Fruit fly (Drosophila melanogaster) whole organism, embryonic: ENCODE data around the gene amrt.
A peak's percentile ranks its signal among the peaks of the same experiment; 100 is the strongest.

Source experiments
- ATbp ChIP-seq: fragments of 200-800 bp; sonication (Bioruptor generic); optimal IDR thresholded peaks from 2 replicates; lab custom pipeline; 2017; ENCODE audit warnings: missing biosample characterization, mild to moderate bottlenecking, missing genetic modification characterization, missing genetic modification reagents
- Ada2b ChIP-seq: fragments of 200-800 bp; sonication (Bioruptor generic); IDR thresholded peaks from 2 replicates; pipeline ENCODE4 v1.3.6; 2022; ENCODE audit warnings: missing biosample characterization, missing genetic modification characterization
- C15 ChIP-seq: fragments of 200-800 bp; sonication (Bioruptor generic); IDR thresholded peaks from 3 replicates; pipeline ENCODE4 v1.3.6; 2022; ENCODE audit warnings: missing biosample characterization, missing genetic modification characterization
- CG10209 ChIP-seq: fragments of 200-800 bp; sonication (Bioruptor generic); optimal IDR thresholded peaks from 3 replicates; lab custom pipeline; 2017; ENCODE audit warnings: missing biosample characterization, mild to moderate bottlenecking, missing genetic modification characterization, missing genetic modification reagents
- CG11504 ChIP-seq: fragments of 200-800 bp; sonication (Bioruptor generic); optimal IDR thresholded peaks from 3 replicates; lab custom pipeline; 2019; ENCODE audit warnings: missing biosample characterization, mild to moderate bottlenecking, missing genetic modification characterization, moderate library complexity
- CG11695 ChIP-seq: fragments of 200-800 bp; sonication (Bioruptor generic); IDR thresholded peaks from 3 replicates; pipeline ENCODE4 v1.3.6; 2022; ENCODE audit warnings: missing biosample characterization, missing genetic modification characterization
- CG11696 ChIP-seq: fragments of 200-800 bp; sonication (Bioruptor generic); IDR thresholded peaks from 2 replicates; pipeline ENCODE4 v1.3.6; 2022; ENCODE audit warnings: missing biosample characterization, missing genetic modification characterization
- CG12155 ChIP-seq: fragments of 200-800 bp; sonication (Bioruptor generic); optimal IDR thresholded peaks from 3 replicates; lab custom pipeline; 2016; ENCODE audit warnings: missing biosample characterization, missing genetic modification characterization
- CG14014 ChIP-seq: fragments of 200-800 bp; sonication (Bioruptor generic); IDR thresholded peaks from 2 replicates; pipeline ENCODE4 v1.3.6; 2022; ENCODE audit warnings: missing biosample characterization, missing genetic modification characterization
- CG15514 ChIP-seq: fragments of 200-800 bp; sonication (Bioruptor generic); optimal IDR thresholded peaks from 3 replicates; lab custom pipeline; 2017; ENCODE audit warnings: missing biosample characterization, missing genetic modification characterization, mild to moderate bottlenecking, moderate library complexity, missing genetic modification reagents
- CG17359 ChIP-seq: fragments of 200-800 bp; sonication (Bioruptor generic); optimal IDR thresholded peaks from 3 replicates; lab custom pipeline; 2018; ENCODE audit warnings: missing biosample characterization, mild to moderate bottlenecking, missing genetic modification characterization, moderate library complexity
- CG17802 ChIP-seq: fragments of 200-800 bp; sonication (Bioruptor generic); optimal IDR thresholded peaks from 2 replicates; lab custom pipeline; 2018; ENCODE audit warnings: missing biosample characterization, mild to moderate bottlenecking, missing genetic modification characterization, moderate library complexity
- CG18476 ChIP-seq: fragments of 200-800 bp; sonication (Bioruptor generic); optimal IDR thresholded peaks from 2 replicates; lab custom pipeline; 2016; ENCODE audit warnings: missing biosample characterization, mild to moderate bottlenecking, missing genetic modification characterization
- CG18619 ChIP-seq: fragments of 200-800 bp; sonication (Bioruptor generic); optimal IDR thresholded peaks from 3 replicates; lab custom pipeline; 2017; ENCODE audit warnings: missing biosample characterization, mild to moderate bottlenecking, missing genetic modification characterization
- CG2678 ChIP-seq: fragments of 200-800 bp; sonication (Bioruptor generic); optimal IDR thresholded peaks from 3 replicates; lab custom pipeline; 2019; ENCODE audit warnings: missing biosample characterization, mild to moderate bottlenecking, missing genetic modification characterization, moderate library complexity
- CG31365 ChIP-seq: fragments of 200-800 bp; sonication (Bioruptor generic); optimal IDR thresholded peaks from 2 replicates; lab custom pipeline; 2018; ENCODE audit warnings: missing biosample characterization, mild to moderate bottlenecking, missing genetic modification characterization
- CG31441 ChIP-seq: fragments of 200-800 bp; sonication (Bioruptor generic); IDR thresholded peaks from 2 replicates; pipeline ENCODE4 v1.3.6; 2022; ENCODE audit warnings: missing biosample characterization, missing genetic modification characterization
- CG32767 ChIP-seq: fragments of 200-800 bp; sonication (Bioruptor generic); IDR thresholded peaks from 2 replicates; pipeline ENCODE4 v1.3.6; 2022; ENCODE audit warnings: missing biosample characterization, missing genetic modification characterization
- CG3281 ChIP-seq: fragments of 200-800 bp; sonication (Bioruptor generic); optimal IDR thresholded peaks from 3 replicates; lab custom pipeline; 2017; ENCODE audit warnings: missing biosample characterization, mild to moderate bottlenecking, missing genetic modification characterization
- CG34422 ChIP-seq: fragments of 200-800 bp; sonication (Bioruptor generic); IDR thresholded peaks from 3 replicates; pipeline ENCODE4 v1.3.6; 2022; ENCODE audit warnings: missing biosample characterization, missing genetic modification characterization
- CG6683 ChIP-seq: fragments of 200-800 bp; sonication (Bioruptor generic); optimal IDR thresholded peaks from 2 replicates; lab custom pipeline; 2017; ENCODE audit warnings: missing biosample characterization, mild to moderate bottlenecking, missing genetic modification characterization, missing genetic modification reagents
- CG7745 ChIP-seq: fragments of 200-800 bp; sonication (Bioruptor generic); optimal IDR thresholded peaks from 2 replicates; lab custom pipeline; 2018; ENCODE audit warnings: missing biosample characterization, mild to moderate bottlenecking, missing genetic modification characterization, moderate library complexity
- CG7786 ChIP-seq: fragments of 200-800 bp; sonication (Bioruptor generic); optimal IDR thresholded peaks from 2 replicates; lab custom pipeline; 2016; ENCODE audit warnings: missing biosample characterization, missing genetic modification characterization
- CG7987 ChIP-seq: fragments of 200-800 bp; sonication (Bioruptor generic); optimal IDR thresholded peaks from 2 replicates; lab custom pipeline; 2018; ENCODE audit warnings: missing biosample characterization, mild to moderate bottlenecking, missing genetic modification characterization, moderate library complexity
- CG8290 ChIP-seq, 3 experiments: fragments of 200-800 bp; sonication (Bioruptor generic); optimal IDR thresholded peaks; 2 replicates each; lab custom pipeline; 2016 to 2019; ENCODE audit warnings: missing biosample characterization in 3 of 3, missing genetic modification characterization in 3 of 3, mild to moderate bottlenecking in 2 of 3, moderate library complexity in 1 of 3
- CHES-1-like ChIP-seq: fragments of 200-800 bp; sonication (Bioruptor generic); optimal IDR thresholded peaks from 2 replicates; lab custom pipeline; 2016; ENCODE audit warnings: missing biosample characterization, missing genetic modification characterization
- D19A ChIP-seq: fragments of 200-800 bp; optimal IDR thresholded peaks from 3 replicates; lab custom pipeline; 2019; ENCODE audit warnings: missing biosample characterization, mild to moderate bottlenecking, missing genetic modification characterization, moderate library complexity
- HLHmδ ChIP-seq: fragments of 200-800 bp; sonication (Bioruptor generic); optimal IDR thresholded peaks from 2 replicates; lab custom pipeline; 2018; ENCODE audit warnings: missing biosample characterization, mild to moderate bottlenecking, missing genetic modification characterization, moderate library complexity
- Hsf ChIP-seq: fragments of 200-800 bp; sonication (Bioruptor generic); optimal IDR thresholded peaks from 3 replicates; lab custom pipeline; 2016; ENCODE audit warnings: missing biosample characterization, missing genetic modification characterization
- Jarid2 ChIP-seq: fragments of 200-800 bp; sonication (Bioruptor generic); optimal IDR thresholded peaks from 3 replicates; lab custom pipeline; 2017; ENCODE audit warnings: mild to moderate bottlenecking, missing biosample characterization, missing genetic modification reagents, missing genetic modification characterization
- Lim3 ChIP-seq: fragments of 200-800 bp; sonication (Bioruptor generic); IDR thresholded peaks from 2 replicates; pipeline ENCODE4 v1.3.6; 2022; ENCODE audit warnings: missing biosample characterization, missing genetic modification characterization
- Mad ChIP-seq: fragments of 200-800 bp; sonication (Bioruptor generic); optimal IDR thresholded peaks from 2 replicates; lab custom pipeline; 2016; ENCODE audit warnings: missing biosample characterization, missing genetic modification characterization
- PHDP ChIP-seq: fragments of 200-800 bp; sonication (Bioruptor generic); optimal IDR thresholded peaks from 3 replicates; lab custom pipeline; 2018; ENCODE audit warnings: missing biosample characterization, mild to moderate bottlenecking, missing genetic modification characterization, moderate library complexity
- ara ChIP-seq: fragments of 200-800 bp; sonication (Bioruptor generic); IDR thresholded peaks from 2 replicates; pipeline ENCODE4 v1.3.6; 2022; ENCODE audit warnings: missing biosample characterization, missing genetic modification characterization
- ase ChIP-seq: fragments of 200-800 bp; sonication (Bioruptor generic); IDR thresholded peaks from 3 replicates; pipeline ENCODE4 v1.3.6; 2022; ENCODE audit warnings: missing biosample characterization, missing genetic modification characterization
- br ChIP-seq: fragments of >200 bp; optimal IDR thresholded peaks from 2 replicates; lab custom pipeline; 2017
- chinmo ChIP-seq: fragments of 200-800 bp; sonication (Bioruptor generic); IDR thresholded peaks from 4 replicates; pipeline ENCODE4 v1.3.6; 2022; ENCODE audit warnings: missing biosample characterization, missing genetic modification characterization; ENCODE audit not compliant: partially characterized antibody
- chm ChIP-seq: fragments of 200-800 bp; sonication (Bioruptor generic); IDR thresholded peaks from 2 replicates; pipeline ENCODE4 v1.3.6; 2022; ENCODE audit warnings: missing biosample characterization, missing genetic modification characterization
- gce ChIP-seq: fragments of 200-800 bp; sonication (Bioruptor generic); IDR thresholded peaks from 3 replicates; pipeline ENCODE4 v1.3.6; 2022; ENCODE audit warnings: missing biosample characterization, missing genetic modification characterization
- hb ChIP-seq: fragments of 200-800 bp; sonication (Bioruptor generic); IDR thresholded peaks from 3 replicates; pipeline ENCODE4 v1.3.6; 2022; ENCODE audit warnings: missing biosample characterization, missing genetic modification characterization; ENCODE audit not compliant: partially characterized antibody
- ind ChIP-seq: fragments of 200-800 bp; sonication (Bioruptor generic); optimal IDR thresholded peaks from 3 replicates; lab custom pipeline; 2016; ENCODE audit warnings: missing biosample characterization, missing genetic modification characterization
- odd ChIP-seq: fragments of 200-800 bp; sonication (Bioruptor generic); optimal IDR thresholded peaks from 2 replicates; lab custom pipeline; 2017; ENCODE audit warnings: missing biosample characterization, mild to moderate bottlenecking, missing genetic modification characterization
- otp ChIP-seq: fragments of 200-800 bp; sonication (Bioruptor generic); IDR thresholded peaks from 3 replicates; pipeline ENCODE4, ENCODE4 v1.3.6; 2022; ENCODE audit warnings: missing biosample characterization, missing genetic modification characterization
- ro ChIP-seq: fragments of 200-800 bp; sonication (Bioruptor generic); IDR thresholded peaks from 2 replicates; pipeline ENCODE4 v1.3.6; 2022; ENCODE audit warnings: missing biosample characterization, missing genetic modification characterization
- sisA ChIP-seq: fragments of 200-800 bp; sonication (Bioruptor generic); IDR thresholded peaks from 2 replicates; pipeline ENCODE4 v1.3.6; 2022; ENCODE audit warnings: missing biosample characterization, missing genetic modification characterization
- sqz ChIP-seq: fragments of 200-800 bp; sonication (Bioruptor generic); optimal IDR thresholded peaks from 3 replicates; lab custom pipeline; 2018; ENCODE audit warnings: missing biosample characterization, mild to moderate bottlenecking, missing genetic modification characterization
- tgo ChIP-seq: fragments of 200-800 bp; sonication (Bioruptor generic); IDR thresholded peaks from 3 replicates; pipeline ENCODE4 v1.3.6; 2022; ENCODE audit warnings: missing biosample characterization, missing genetic modification characterization

The amrt gene

DNA sequence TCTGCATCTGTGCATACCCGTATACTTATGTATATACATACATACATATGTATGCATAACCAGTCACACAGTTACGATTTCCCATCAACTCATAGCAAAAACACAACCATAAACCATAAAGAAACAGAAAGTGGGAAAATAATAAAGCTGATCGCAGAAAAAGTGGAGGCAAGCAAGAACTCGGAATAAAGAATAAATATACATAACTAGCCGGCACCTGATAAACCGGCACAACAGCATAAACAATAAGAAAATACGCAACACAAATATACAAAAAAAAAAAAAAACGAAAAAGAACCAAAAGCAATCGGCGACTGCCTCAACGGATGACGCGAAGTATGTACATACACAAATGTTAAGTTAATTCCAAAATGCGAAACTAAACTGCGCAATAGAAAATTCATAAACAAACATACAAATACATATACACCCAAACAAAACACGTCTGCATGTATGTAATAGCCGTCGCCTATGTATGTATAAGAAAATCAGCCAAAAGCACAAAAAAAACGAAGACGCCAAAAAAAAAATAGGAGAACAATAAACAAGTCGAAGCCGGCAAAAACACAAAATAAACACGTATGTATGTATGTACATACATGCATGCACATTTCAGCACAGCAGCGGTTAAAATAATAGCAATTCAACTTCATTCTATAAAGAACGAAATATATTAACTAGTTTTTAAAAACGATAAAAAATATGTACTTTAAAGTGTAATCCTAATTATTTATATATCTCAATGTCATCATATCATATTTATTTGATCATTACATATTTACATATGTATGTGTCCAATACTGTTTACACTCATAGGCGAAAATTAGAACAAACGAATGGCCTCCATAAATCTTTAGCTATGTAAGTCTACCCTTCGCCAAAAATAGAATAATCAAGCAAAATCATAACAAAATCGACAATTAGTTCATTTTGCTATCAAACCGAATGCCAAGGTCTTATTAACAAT lies 33.1 kb upstream of the amrt start (continued):
- TF ChIP-seq CG31365 (tag; lab: Kevin White, UChicago) (no peak), CHES-1-like (peak; percentile 45), HLHmδ (GFP tag; lab: Kevin White, UChicago) (no peak), CG12155 (GFP tag; lab: Kevin White, UChicago) (peak; percentile 56), CG8290 (GFP tag; optimal IDR thresholded peaks at IDR 0.05; lab: Kevin White, UChicago) (no peak), CG8290 (tag; optimal IDR thresholded peaks at IDR 0.05; lab: Kevin White, UChicago) (peak in 1 of 2 experiments; percentile 55), CG11504 (tag; lab: Kevin White, UChicago) (peak; percentile 84), ara (GFP tag; lab: Robert Waterston, UW) (peak; percentile 59), ind (GFP tag; lab: Kevin White, UChicago) (peak; percentile 58), CG7987 (GFP tag; lab: Kevin White, UChicago) (peak; percentile 2), hb (GFP tag; lab: Robert Waterston, UW) (no peak), CG11695 (GFP tag; lab: Robert Waterston, UW) (peak; percentile 91), CG2678 (tag; lab: Kevin White, UChicago) (peak; percentile 89), sisA (GFP tag; lab: Robert Waterston, UW) (0 out of 2 replicates have a peak, but pooled peaks have one; percentile 28), ase (peak; percentile 69; the same call in 2 of the 3 replicates), C15 (GFP tag; lab: Robert Waterston, UW) (0 out of 3 replicates have a peak, but pooled peaks have one; percentile 7), CG17802 (tag; lab: Kevin White, UChicago) (no peak), CG11696 (GFP tag; lab: Robert Waterston, UW) (peak; percentile 96), chinmo (GFP tag; lab: Robert Waterston, UW) (peak; percentile 95), Lim3 (0 out of 2 replicates have a peak, but pooled peaks have one; percentile 35), CG31441 (GFP tag; lab: Robert Waterston, UW) (peak; percentile 82), chm (GFP tag; lab: Robert Waterston, UW) (peak; percentile 73; the same call in 1 of the 2 replicates), tgo (GFP tag; lab: Robert Waterston, UW) (peak; percentile 83), CG18619 (GFP tag; lab: Kevin White, UChicago) (peak; percentile 57), br (lab: Kevin White, UChicago) (no peak), CG15514 (peak; percentile 66), ro (GFP tag; lab: Robert Waterston, UW) (0 out of 2 replicates have a peak, but pooled peaks have one; percentile 16), Mad (GFP tag; lab: Kevin White, UChicago) (peak; percentile 31), Jarid2 (GFP tag; lab: Kevin White, UChicago) (peak; percentile 38), gce (GFP tag; lab: Robert Waterston, UW) (peak; percentile 48; the same call in 1 of the 3 replicates), CG6683 (GFP tag; lab: Kevin White, UChicago) (peak; percentile 17), Hsf (GFP tag; lab: Kevin White, UChicago) (peak; percentile 50), CG34422 (GFP tag; lab: Robert Waterston, UW) (peak; percentile 71; the same call in 1 of the 3 replicates), sqz (GFP tag; lab: Kevin White, UChicago) (peak; percentile 82), D19A (tag; lab: Kevin White, UChicago) (peak; percentile 60), odd (GFP tag; lab: Kevin White, UChicago) (peak; percentile 50), PHDP (tag; lab: Kevin White, UChicago) (peak; percentile 85), CG18476 (GFP tag; lab: Kevin White, UChicago) (peak; percentile 41), otp (GFP tag; lab: Robert Waterston, UW) (peak; percentile 65; the same call in 2 of the 3 replicates), Ada2b (GFP tag; lab: Robert Waterston, UW) (peak; percentile 75), CG3281 (GFP tag; lab: Kevin White, UChicago) (peak; percentile 79), ATbp (GFP tag; lab: Kevin White, UChicago) (no peak), CG7745 (tag; lab: Kevin White, UChicago) (no peak), CG32767 (GFP tag; lab: Robert Waterston, UW) (peak; percentile 48), CG7786 (GFP tag; lab: Kevin White, UChicago) (peak; percentile 12), CG17359 (tag; lab: Kevin White, UChicago) (peak; percentile 66), CG10209 (GFP tag; lab: Kevin White, UChicago) (peak; percentile 69), CG14014 (GFP tag; lab: Robert Waterston, UW) (peak; percentile 80)
